Fruit fly (Drosophila melanogaster): ENCODE results near the gene CG17190.

DNA sequence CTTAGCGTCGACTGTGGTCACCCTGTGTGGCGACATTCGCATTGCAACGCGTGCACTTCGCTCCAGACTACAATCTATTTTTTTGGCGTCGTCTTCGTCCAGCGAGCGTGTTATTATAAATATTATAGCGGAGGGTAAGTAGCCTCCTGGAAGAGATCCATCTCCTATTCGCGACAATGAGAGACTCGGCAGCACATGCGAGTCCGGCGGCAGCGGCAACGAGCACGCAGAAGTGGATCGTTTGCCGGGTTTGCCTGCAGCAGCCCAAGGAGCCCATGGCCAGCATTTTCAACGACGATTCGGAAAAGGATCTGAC is 18.4 kb upstream of the CG17190 start, which contains the start of gene idc:
- TF ChIP-seq EcR (GFP tag; optimal IDR thresholded peaks at IDR 0.05) = no peak
- TF ChIP-seq CG8478 (optimal IDR thresholded peaks at IDR 0.05) = no peak
- no peak for TF ChIP-seq usp (GFP tag; optimal IDR thresholded peaks at IDR 0.05)
- TF ChIP-seq Dll (optimal IDR thresholded peaks at IDR 0.05) = no peak
- TF ChIP-seq pan (optimal IDR thresholded peaks at IDR 0.05) = no peak
- no peak for TF ChIP-seq psq (optimal IDR thresholded peaks at IDR 0.05)

All from whole organism.